Worm (Caenorhabditis elegans): Measurements from ENCODE around the gene crh-2.

Gene crh-2

ce11 chrII:5171610-5172009 lies 15.8 kb downstream of the crh-2 start, which contains the start of gene C27D6.15:
TSS of gene C27D6.15 (plus strand) at chrII:5171910.
- TF ChIP-seq nhr-77 (tag; optimal IDR thresholded peaks at IDR 0.05) (no peak), ZK546.5 (tag; optimal IDR thresholded peaks at IDR 0.05) (no peak)

ce11 chrII:5170932-5171331 lies 16.4 kb downstream of the crh-2 start, which contains the start of gene srb-1:
TSS of gene srb-1 (minus strand) at chrII:5171032.
- TF ChIP-seq nhr-67 (tag; optimal IDR thresholded peaks at IDR 0.05) (no peak), jun-1 (tag; optimal IDR thresholded peaks at IDR 0.05) (no peak), aly-2 (tag; optimal IDR thresholded peaks at IDR 0.05) (no peak), mml-1 (tag; optimal IDR thresholded peaks at IDR 0.05) (no peak), ceh-9 (tag; optimal IDR thresholded peaks at IDR 0.05) (no peak), nhr-23 (tag; optimal IDR thresholded peaks at IDR 0.05) (no peak), skn-1 (tag; optimal IDR thresholded peaks at IDR 0.05) (no peak), ceh-16 (tag; optimal IDR thresholded peaks at IDR 0.05) (no peak), mdl-1 (tag; optimal IDR thresholded peaks at IDR 0.05) (no peak), nhr-43 (tag; optimal IDR thresholded peaks at IDR 0.05; ENCODE audit: poor library complexity, severe bottlenecking) (no peak), lin-15B (tag; optimal IDR thresholded peaks at IDR 0.05) (no peak), elt-3 (tag; optimal IDR thresholded peaks at IDR 0.05) (no peak), ztf-4 (tag; optimal IDR thresholded peaks at IDR 0.05) (no peak), lsy-12 (tag; optimal IDR thresholded peaks at IDR 0.05) (no peak), pha-4 (tag; optimal IDR thresholded peaks at IDR 0.05) (no peak), nhr-28 (tag; optimal IDR thresholded peaks at IDR 0.05) (no peak), unc-62 (GFP tag; optimal IDR thresholded peaks at IDR 0.05) (no peak), nhr-77 (tag; optimal IDR thresholded peaks at IDR 0.05) (no peak), zag-1 (tag; optimal IDR thresholded peaks at IDR 0.05) (no peak), elt-2 (tag; optimal IDR thresholded peaks at IDR 0.05) (no peak)

- no peak for TF ChIP-seq nhr-25 (tag; optimal IDR thresholded peaks at IDR 0.05)
- TF ChIP-seq pha-4 (tag; optimal IDR thresholded peaks at IDR 0.05): no peak
- no peak for TF ChIP-seq nhr-67 (tag; optimal IDR thresholded peaks at IDR 0.05)
- TF ChIP-seq skn-1 (tag; optimal IDR thresholded peaks at IDR 0.05): no peak
Observed at ce11 chrII:5166738-5167137, 20.6 kb downstream of the crh-2 start, which contains the start of gene srb-3. TSS of gene srb-3 (minus strand) at chrII:5166838.

ce11 chrII:5163283-5163682 lies 24.1 kb downstream of the crh-2 start, which contains the start of gene srb-5:
TSS of gene srb-5 (minus strand) at chrII:5163383.
- TF ChIP-seq ceh-28 (tag; optimal IDR thresholded peaks at IDR 0.05) (no peak), egl-5 (tag; optimal IDR thresholded peaks at IDR 0.05) (no peak), elt-3 (tag; optimal IDR thresholded peaks at IDR 0.05) (no peak), fkh-2 (tag; optimal IDR thresholded peaks at IDR 0.05) (no peak), ama-1 (optimal IDR thresholded peaks at IDR 0.05) (no peak), ztf-4 (tag; optimal IDR thresholded peaks at IDR 0.05) (no peak), tbx-2 (tag; optimal IDR thresholded peaks at IDR 0.05) (no peak), nhr-76 (tag; optimal IDR thresholded peaks at IDR 0.05) (no peak), nhr-12 (tag; optimal IDR thresholded peaks at IDR 0.05) (no peak), unc-39 (tag; optimal IDR thresholded peaks at IDR 0.05) (no peak), pha-4 (tag; optimal IDR thresholded peaks at IDR 0.05) (no peak), nhr-23 (tag; optimal IDR thresholded peaks at IDR 0.05) (no peak), unc-62 (GFP tag; optimal IDR thresholded peaks at IDR 0.05) (no peak), nhr-28 (tag; optimal IDR thresholded peaks at IDR 0.05) (no peak), fkh-10 (GFP tag; optimal IDR thresholded peaks at IDR 0.05) (no peak), fos-1 (tag; optimal IDR thresholded peaks at IDR 0.05) (no peak), daf-12 (tag; optimal IDR thresholded peaks at IDR 0.05) (no peak), nfya-1 (tag; optimal IDR thresholded peaks at IDR 0.05; ENCODE audit: insufficient read depth) (no peak)

- no peak for TF ChIP-seq zag-1 (tag; optimal IDR thresholded peaks at IDR 0.05)
- TF ChIP-seq ceh-9 (tag; optimal IDR thresholded peaks at IDR 0.05): no peak
- TF ChIP-seq daf-12 (tag; optimal IDR thresholded peaks at IDR 0.05): no peak
- TF ChIP-seq nhr-23 (tag; optimal IDR thresholded peaks at IDR 0.05): no peak
- no peak for TF ChIP-seq egl-27 (tag; optimal IDR thresholded peaks at IDR 0.05)
- no peak for TF ChIP-seq nhr-76 (tag; optimal IDR thresholded peaks at IDR 0.05)
- TF ChIP-seq aly-2 (tag; optimal IDR thresholded peaks at IDR 0.05): no peak
- no peak for TF ChIP-seq nhr-77 (tag; optimal IDR thresholded peaks at IDR 0.05)
- TF ChIP-seq fkh-10 (GFP tag; optimal IDR thresholded peaks at IDR 0.05): no peak
- no peak for TF ChIP-seq sea-2 (GFP tag; optimal IDR thresholded peaks at IDR 0.05)
- no peak for TF ChIP-seq pqm-1 (tag; optimal IDR thresholded peaks at IDR 0.05)
- no peak for TF ChIP-seq R02D3.7 (tag; optimal IDR thresholded peaks at IDR 0.05)
- TF ChIP-seq nhr-28 (tag; optimal IDR thresholded peaks at IDR 0.05): no peak
Observed at ce11 chrII:5161102-5161501, 26.3 kb downstream of the crh-2 start, which contains the start of gene C27D6.11. TSS of gene C27D6.11 (minus strand) at chrII:5161202.
